Worm (Caenorhabditis elegans): Measurements from ENCODE around the gene F59B2.12.

F59B2.12 gene

DNA sequence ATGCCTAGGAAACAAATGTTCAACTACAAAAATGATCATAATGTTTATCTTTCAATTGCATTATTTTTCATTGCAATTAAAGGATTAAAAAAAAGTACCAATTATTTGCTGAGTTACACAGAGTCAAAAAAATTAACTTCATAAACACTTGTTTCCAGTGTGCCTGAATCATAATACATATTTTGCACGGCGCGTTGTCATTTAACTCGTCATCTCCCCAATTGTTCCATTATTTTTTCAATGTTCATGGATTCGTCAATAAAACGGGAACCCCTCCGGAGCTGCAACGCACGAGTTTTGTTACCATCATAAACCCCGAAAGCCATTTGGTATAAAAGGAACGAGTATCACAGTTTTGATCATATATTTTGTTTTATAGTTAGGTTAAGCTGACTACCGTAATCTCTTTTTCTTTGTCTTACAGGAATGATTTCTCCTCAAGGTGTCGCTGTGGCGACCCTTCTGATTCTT is at the start of gene F59B2.12:
F59B2.12 (plus strand) TSS at position 421 of the 471 bp plus-strand sequence.
- TF ChIP-seq snpc-3.4 (tag; optimal IDR thresholded peaks at IDR 0.05) (no peak), dox-1 (GFP tag; IDR thresholded peaks at IDR 0.05) (no peak), madf-6 (GFP tag; IDR thresholded peaks at IDR 0.05) (no peak), efl-1 (GFP tag; optimal IDR thresholded peaks at IDR 0.05) (no peak), ceh-27 (GFP tag; optimal IDR thresholded peaks at IDR 0.05) (no peak), nhr-90 (tag; optimal IDR thresholded peaks at IDR 0.05) (no peak), akir-1 (GFP tag; optimal IDR thresholded peaks at IDR 0.05) (no peak), F57C9.4 (tag; optimal IDR thresholded peaks at IDR 0.05) (no peak), B0261.1 (tag; optimal IDR thresholded peaks at IDR 0.05) (no peak), nfyb-1 (GFP tag; IDR thresholded peaks at IDR 0.05) (no peak), tbp1 (GFP tag; optimal IDR thresholded peaks at IDR 0.05) (no peak), chd-7 (tag; optimal IDR thresholded peaks at IDR 0.05) (no peak), nhr-80 (tag; optimal IDR thresholded peaks at IDR 0.05) (no peak), nhr-27 (tag; optimal IDR thresholded peaks at IDR 0.05) (no peak), lin-40 (tag; optimal IDR thresholded peaks at IDR 0.05) (no peak), tbx-9 (tag; optimal IDR thresholded peaks at IDR 0.05; ENCODE audit: borderline replicate concordance) (no peak), ztf-28 (GFP tag; IDR thresholded peaks at IDR 0.05) (no peak)

- TF ChIP-seq F22D6.2 (tag; optimal IDR thresholded peaks at IDR 0.05) = no peak
- TF ChIP-seq ceh-100 (GFP tag; IDR thresholded peaks at IDR 0.05) = no peak
- peak; percentile 26 for TF ChIP-seq unc-130 (GFP tag; optimal IDR thresholded peaks at IDR 0.05)
- TF ChIP-seq cebp-2 (GFP tag; IDR thresholded peaks at IDR 0.05) = no peak
These were observed 49.8 kb upstream of the F59B2.12 start, which contains the start of the genes bud-13 and rpap-2 for ce11 chrIII:8967639-8968038. TSS of gene bud-13 (minus strand) at chrIII:8967727. TSS of gene rpap-2 (plus strand) at chrIII:8967967.

DNA sequence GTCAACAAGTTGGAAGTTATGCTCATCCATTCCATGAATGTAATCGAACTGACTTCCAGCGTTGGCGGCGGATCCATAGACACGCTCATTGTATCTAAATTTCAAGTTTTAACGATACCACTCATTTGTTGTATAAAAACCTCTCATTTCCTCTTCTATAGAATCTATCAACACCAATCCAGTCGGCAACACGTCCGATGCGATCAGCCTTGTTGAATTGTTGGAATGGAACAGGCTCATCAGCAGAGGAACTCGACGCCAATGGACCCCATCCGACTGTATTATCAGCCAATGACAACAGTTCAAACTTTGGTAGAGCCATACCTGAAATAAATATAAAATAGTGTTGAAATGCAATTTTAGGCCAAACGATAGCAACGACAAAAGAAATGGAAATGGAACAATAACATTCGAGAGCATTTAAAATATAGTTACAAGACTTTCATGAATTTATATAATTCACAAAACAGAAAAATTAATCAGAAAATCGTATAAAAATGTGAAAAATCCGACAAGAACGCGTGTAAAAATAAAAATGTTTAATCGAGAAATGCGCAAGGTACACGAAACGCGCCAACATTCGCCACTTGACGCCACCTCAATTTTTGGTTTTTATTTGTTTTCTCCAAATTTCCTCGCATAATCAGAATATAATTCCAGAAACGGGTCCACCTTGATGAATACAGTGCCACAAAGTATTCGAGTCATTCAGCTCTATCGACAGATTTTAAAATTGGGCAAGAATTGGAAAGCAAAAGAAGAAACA is 46.0 kb upstream of the F59B2.12 start, which contains the start of the genes eif-3.D and R08D7.4:
eif-3.D (minus strand) TSS at position 324 of the 766 bp plus-strand sequence.
R08D7.4 (plus strand) TSS at position 638 of the 766 bp plus-strand sequence.
- peak; percentile 38; the same call in 1 of the 2 replicates for TF ChIP-seq madf-6 (GFP tag; IDR thresholded peaks at IDR 0.05)
- TF ChIP-seq lsy-27 (tag; optimal IDR thresholded peaks at IDR 0.05; ENCODE audit: borderline replicate concordance, insufficient read depth) = no peak
- no peak for TF ChIP-seq cebp-2 (GFP tag; IDR thresholded peaks at IDR 0.05)
- no peak for TF ChIP-seq F22D6.2 (tag; optimal IDR thresholded peaks at IDR 0.05)
- no peak for TF ChIP-seq sptf-2 (GFP tag; optimal IDR thresholded peaks at IDR 0.05)
- no peak for TF ChIP-seq akir-1 (GFP tag; optimal IDR thresholded peaks at IDR 0.05)
- TF ChIP-seq nhr-80 (tag; optimal IDR thresholded peaks at IDR 0.05) = peak; percentile 29
- TF ChIP-seq egl-44 (GFP tag; IDR thresholded peaks at IDR 0.05) = no peak
- TF ChIP-seq hmg-1.2 (GFP tag; IDR thresholded peaks at IDR 0.05) = peak; percentile 38; the same call in 1 of the 2 replicates
- peak; percentile 70 for TF ChIP-seq dox-1 (GFP tag; IDR thresholded peaks at IDR 0.05)
- no peak for TF ChIP-seq hrde-1 (tag; optimal IDR thresholded peaks at IDR 0.05; ENCODE audit: borderline replicate concordance)
- TF ChIP-seq sdz-38 (tag; optimal IDR thresholded peaks at IDR 0.05) = no peak
- peak; percentile 0 for TF ChIP-seq snpc-4 (GFP tag; optimal IDR thresholded peaks at IDR 0.05)
- TF ChIP-seq snpc-4 (tag; optimal IDR thresholded peaks at IDR 0.05) = peak in 3 of 4 experiments; percentile 12 to 61 (median 20)
- TF ChIP-seq attf-5 (GFP tag; optimal IDR thresholded peaks at IDR 0.05) = peak; percentile 49
- peak; percentile 33 for TF ChIP-seq dpl-1 (GFP tag; optimal IDR thresholded peaks at IDR 0.05)
- peak; percentile 50 for TF ChIP-seq lsl-1 (GFP tag; optimal IDR thresholded peaks at IDR 0.05)
- TF ChIP-seq F23B12.7 (tag; optimal IDR thresholded peaks at IDR 0.05; ENCODE audit: insufficient read depth) = peak; percentile 30
- TF ChIP-seq ztf-18 (tag; optimal IDR thresholded peaks at IDR 0.05) = peak; percentile 96
- TF ChIP-seq hsf-1 (GFP tag; IDR thresholded peaks at IDR 0.05) = no peak
- 0 out of 2 replicates have a peak, but pooled peaks have one; percentile 15 for TF ChIP-seq Y95B8A.8 (GFP tag; IDR thresholded peaks at IDR 0.05)
- TF ChIP-seq nfya-2 (GFP tag; IDR thresholded peaks at IDR 0.05) = no peak
- TF ChIP-seq ceh-40 (GFP tag; IDR thresholded peaks at IDR 0.05) = no peak
- TF ChIP-seq F52B5.7 (tag; optimal IDR thresholded peaks at IDR 0.05) = no peak
- no peak for TF ChIP-seq madf-10 (tag; optimal IDR thresholded peaks at IDR 0.05)
- TF ChIP-seq lin-54 (GFP tag; optimal IDR thresholded peaks at IDR 0.05) = peak; percentile 65
- no peak for TF ChIP-seq ceh-100 (GFP tag; IDR thresholded peaks at IDR 0.05)
- no peak for TF ChIP-seq cebp-1 (GFP tag; IDR thresholded peaks at IDR 0.05)
- peak; percentile 51 for TF ChIP-seq cebp-1 (tag; optimal IDR thresholded peaks at IDR 0.05)
- peak; percentile 35 for TF ChIP-seq ceh-27 (GFP tag; optimal IDR thresholded peaks at IDR 0.05)
- peak; percentile 3 for TF ChIP-seq efl-1 (GFP tag; optimal IDR thresholded peaks at IDR 0.05)
